Worm (Caenorhabditis elegans) whole organism, L4 larva: ENCODE measurements around the gene vps-41.

Source experiments
- D1046.2 ChIP-seq: fragments of 200-800 bp; sonication (Bioruptor generic); IDR thresholded peaks from 2 replicates; pipeline ENCODE4 v1.3.6; 2022; ENCODE audit warnings: missing genetic modification characterization, missing compliant biosample characterization
- F10B5.3 ChIP-seq: sonication (generic microtip); optimal IDR thresholded peaks from 2 replicates; lab custom pipeline; 2016; ENCODE audit warnings: mild to moderate bottlenecking, missing genetic modification characterization, missing compliant biosample characterization
- F37D6.2 ChIP-seq: sonication (generic microtip); optimal IDR thresholded peaks from 2 replicates; lab custom pipeline; 2016; ENCODE audit warnings: mild to moderate bottlenecking, missing genetic modification characterization, missing compliant biosample characterization
- Y105C5A.15 ChIP-seq: fragments of 200-800 bp; sonication (Bioruptor generic); IDR thresholded peaks from 2 replicates; pipeline ENCODE4 v1.3.6; 2022; ENCODE audit warnings: missing genetic modification characterization, missing compliant biosample characterization
- ZK337.2 ChIP-seq: fragments of 200-800 bp; sonication (Bioruptor generic); IDR thresholded peaks from 2 replicates; pipeline ENCODE4 v1.3.6; 2022; ENCODE audit warnings: missing genetic modification reagents, missing genetic modification characterization, missing compliant biosample characterization
- aha-1 ChIP-seq: fragments of 150-350 bp; peaks from one replicate; lab custom pipeline; 2014; ENCODE audit warnings: missing biosample characterization, missing genetic modification characterization
- aly-2 ChIP-seq: sonication (generic microtip); optimal IDR thresholded peaks from 2 replicates; lab custom pipeline; 2018; ENCODE audit warnings: missing biosample characterization, missing genetic modification characterization
- ama-1 ChIP-seq: fragments of 150-350 bp; optimal IDR thresholded peaks from 2 replicates; lab custom pipeline; 2014; ENCODE audit warnings: inconsistent platforms, mixed read lengths
- ceh-28 ChIP-seq: fragments of 150-350 bp; optimal IDR thresholded peaks from 2 replicates; lab custom pipeline; 2014; ENCODE audit warnings: missing biosample characterization, missing genetic modification reagents, missing genetic modification characterization
- ceh-32 ChIP-seq: sonication (generic microtip); optimal IDR thresholded peaks from 2 replicates; lab custom pipeline; 2016; ENCODE audit warnings: mild to moderate bottlenecking, missing genetic modification characterization, missing compliant biosample characterization; ENCODE audit not compliant: poor library complexity
- ces-1 ChIP-seq: fragments of 150-350 bp; sonication (generic microtip); optimal IDR thresholded peaks from 4 replicates; lab custom pipeline; 2014; ENCODE audit warnings: missing biosample characterization, missing genetic modification reagents, missing genetic modification characterization
- daf-8 ChIP-seq: fragments of 200-800 bp; sonication (Bioruptor generic); IDR thresholded peaks from 2 replicates; pipeline ENCODE4 v1.3.6; 2022; ENCODE audit warnings: missing genetic modification characterization, missing compliant biosample characterization
- dmd-6 ChIP-seq: fragments of 200-800 bp; sonication (Bioruptor generic); IDR thresholded peaks from 2 replicates; pipeline ENCODE4 v1.3.6; 2022; ENCODE audit warnings: missing genetic modification reagents, missing genetic modification characterization, missing compliant biosample characterization
- dmd-9 ChIP-seq: fragments of 200-800 bp; sonication (Bioruptor generic); IDR thresholded peaks from 2 replicates; pipeline ENCODE4 v1.3.6; 2022; ENCODE audit warnings: missing genetic modification reagents, missing genetic modification characterization, missing compliant biosample characterization
- dpl-1 ChIP-seq: fragments of 150-350 bp; optimal IDR thresholded peaks from 2 replicates; lab custom pipeline; 2014; ENCODE audit warnings: missing biosample characterization, missing genetic modification reagents, missing genetic modification characterization
- dve-1 ChIP-seq: sonication (generic microtip); optimal IDR thresholded peaks from 2 replicates; lab custom pipeline; 2017; ENCODE audit warnings: antibody characterized with exemption, mild to moderate bottlenecking, missing genetic modification characterization, missing compliant biosample characterization; ENCODE audit not compliant: insufficient read depth
- gei-8 ChIP-seq: fragments of 200-800 bp; sonication (Bioruptor generic); optimal IDR thresholded peaks from 2 replicates; lab custom pipeline; 2018; ENCODE audit warnings: mild to moderate bottlenecking, missing genetic modification characterization, missing compliant biosample characterization
- hlh-11 ChIP-seq: fragments of 200-800 bp; sonication (Bioruptor generic); optimal IDR thresholded peaks from 2 replicates; lab custom pipeline; 2018; ENCODE audit warnings: mild to moderate bottlenecking, missing genetic modification characterization, missing compliant biosample characterization
- hlh-30 ChIP-seq: sonication (generic microtip); optimal IDR thresholded peaks from 2 replicates; lab custom pipeline; 2017; ENCODE audit warnings: antibody characterized with exemption, mild to moderate bottlenecking, missing genetic modification characterization, missing compliant biosample characterization; ENCODE audit not compliant: insufficient read depth
- jun-1 ChIP-seq: fragments of 150-350 bp; optimal IDR thresholded peaks from 2 replicates; lab custom pipeline; 2014; ENCODE audit warnings: missing biosample characterization, missing genetic modification reagents, missing genetic modification characterization
- lim-7 ChIP-seq: fragments of 200-800 bp; sonication (Bioruptor generic); IDR thresholded peaks from 2 replicates; pipeline ENCODE4 v1.3.6; 2022; ENCODE audit warnings: missing genetic modification characterization, missing compliant biosample characterization
- lin-1 ChIP-seq: fragments of 200-800 bp; sonication (Bioruptor generic); IDR thresholded peaks from 2 replicates; pipeline ENCODE4 v1.3.6; 2022; ENCODE audit warnings: missing genetic modification reagents, missing genetic modification characterization, missing compliant biosample characterization
- lin-29 ChIP-seq: fragments of 200-800 bp; sonication (Bioruptor generic); IDR thresholded peaks from 2 replicates; pipeline ENCODE4 v1.3.6; 2022; ENCODE audit warnings: missing genetic modification reagents, missing genetic modification characterization, missing compliant biosample characterization
- lin-39 ChIP-seq: fragments of 150-350 bp; optimal IDR thresholded peaks from 2 replicates; lab custom pipeline; 2014; ENCODE audit warnings: missing biosample characterization, missing genetic modification reagents, missing genetic modification characterization
- lsy-2 ChIP-seq, 2 experiments: fragments of 150-350 bp in 1 of 2; sonication (generic microtip) in 1 of 2; optimal IDR thresholded peaks; 2 replicates each; lab custom pipeline; 2014 to 2017; ENCODE audit warnings: missing biosample characterization in 2 of 2, missing genetic modification characterization in 2 of 2
- mep-1 ChIP-seq: fragments of 150-350 bp; sonication (generic microtip); optimal IDR thresholded peaks from 3 replicates; lab custom pipeline; 2014; ENCODE audit warnings: missing biosample characterization, missing genetic modification characterization
- mes-2 ChIP-seq: sonication (generic microtip); optimal IDR thresholded peaks from 2 replicates; lab custom pipeline; 2016; ENCODE audit warnings: missing genotype, mild to moderate bottlenecking, missing genetic modification characterization, missing compliant biosample characterization; ENCODE audit not compliant: poor library complexity, severe bottlenecking
- nhr-10 ChIP-seq: fragments of 150-350 bp; optimal IDR thresholded peaks from 2 replicates; lab custom pipeline; 2014; ENCODE audit warnings: missing biosample characterization, missing genetic modification characterization
- nhr-28 ChIP-seq: fragments of 150-350 bp; optimal IDR thresholded peaks from 2 replicates; lab custom pipeline; 2014; ENCODE audit warnings: missing biosample characterization, missing genetic modification characterization
- nhr-42 ChIP-seq: fragments of 200-800 bp; sonication (Bioruptor generic); IDR thresholded peaks from 2 replicates; pipeline ENCODE4 v1.3.6; 2022; ENCODE audit warnings: missing genetic modification characterization, missing compliant biosample characterization
- nhr-6 ChIP-seq: fragments of 150-350 bp; optimal IDR thresholded peaks from 2 replicates; lab custom pipeline; 2014; ENCODE audit warnings: missing biosample characterization, missing genetic modification characterization
- pqm-1 ChIP-seq: sonication (generic microtip); optimal IDR thresholded peaks from 2 replicates; lab custom pipeline; 2017; ENCODE audit warnings: missing biosample characterization, missing genetic modification characterization
- rbr-2 ChIP-seq: sonication (generic microtip); optimal IDR thresholded peaks from 2 replicates; lab custom pipeline; 2016; ENCODE audit warnings: missing genotype, missing genetic modification characterization, missing compliant biosample characterization
- saeg-2 ChIP-seq: fragments of 200-800 bp; sonication (Bioruptor generic); IDR thresholded peaks from 2 replicates; pipeline ENCODE4 v1.3.6; 2022; ENCODE audit warnings: missing genetic modification reagents, missing genetic modification characterization, missing compliant biosample characterization
- set-16 ChIP-seq: fragments of 200-800 bp; sonication (Bioruptor generic); IDR thresholded peaks from 2 replicates; pipeline ENCODE4 v1.3.6; 2022; ENCODE audit warnings: missing genetic modification reagents, missing genetic modification characterization, missing compliant biosample characterization
- spr-1 ChIP-seq: sonication (generic microtip); optimal IDR thresholded peaks from 2 replicates; lab custom pipeline; 2016; ENCODE audit warnings: mild to moderate bottlenecking, missing genetic modification characterization, missing compliant biosample characterization
- tra-1 ChIP-seq: fragments of 200-800 bp; sonication (Bioruptor generic); IDR thresholded peaks from 2 replicates; pipeline ENCODE4 v1.3.6; 2022; ENCODE audit warnings: missing genetic modification reagents, missing genetic modification characterization, missing compliant biosample characterization
- unc-130 ChIP-seq: sonication (generic microtip); optimal IDR thresholded peaks from 2 replicates; lab custom pipeline; 2016; ENCODE audit warnings: missing genetic modification reagents, missing genetic modification characterization, missing compliant biosample characterization
- unc-39 ChIP-seq: sonication (generic microtip); optimal IDR thresholded peaks from 2 replicates; lab custom pipeline; 2017; ENCODE audit warnings: missing biosample characterization, missing genetic modification characterization
- unc-62 ChIP-seq, 3 experiments: fragments of 150-350 bp in 1 of 3; sonication (generic microtip); optimal IDR thresholded peaks in 2 of 3; peaks in 1 of 3; 1 replicate in 1 of 3; 2 replicates in 2 of 3; lab custom pipeline; 2014 to 2017; ENCODE audit warnings: missing biosample characterization in 3 of 3, missing genetic modification characterization in 3 of 3, missing genetic modification reagents in 3 of 3, missing genotype in 1 of 3
- zag-1 ChIP-seq: fragments of 150-350 bp; optimal IDR thresholded peaks from 2 replicates; lab custom pipeline; 2014; ENCODE audit warnings: missing biosample characterization, missing genetic modification characterization
- zfp-2 ChIP-seq: sonication (generic microtip); optimal IDR thresholded peaks from 2 replicates; lab custom pipeline; 2016; ENCODE audit warnings: mild to moderate bottlenecking, missing genetic modification characterization, missing compliant biosample characterization
- ztf-7 ChIP-seq: fragments of 150-350 bp; optimal IDR thresholded peaks from 2 replicates; lab custom pipeline; 2014; ENCODE audit warnings: missing biosample characterization, missing genetic modification characterization

Gene vps-41

ce11 chrX:5283531-5283930 is at the start of gene vps-41:
vps-41 (plus strand) TSS chrX:5283831.
- TF ChIP-seq nhr-6 (no peak), dmd-9 (no peak)

DNA sequence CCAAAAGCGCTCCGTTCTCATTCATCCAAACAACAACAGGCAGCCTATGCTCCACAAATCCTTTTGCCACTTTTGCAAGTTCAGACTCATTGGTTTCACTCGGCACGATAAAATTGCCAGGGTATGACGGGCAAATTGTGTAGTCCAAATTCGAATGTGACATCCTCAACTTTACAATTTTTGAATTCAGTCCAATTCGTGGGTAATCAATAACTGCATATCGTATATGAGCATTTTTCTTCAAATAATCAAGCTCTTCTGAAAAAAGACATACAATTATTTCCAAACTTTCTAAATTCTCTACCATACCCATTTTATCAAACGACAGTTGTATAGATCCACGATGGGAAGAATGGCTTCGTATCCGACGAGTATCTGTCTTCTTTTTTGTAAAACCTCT is 45.4 kb upstream of the vps-41 start:
- TF ChIP-seq ZK337.2 (GFP tag; lab: Robert Waterston, UW) (no peak), aha-1 (peak; percentile 61), mes-2 (no peak), unc-62 (GFP tag; optimal IDR thresholded peaks at IDR 0.05 in 1 of 2; lab: Kevin White, UChicago) (peak in 1 of 2 experiments; percentile 57), unc-62 (tag; optimal IDR thresholded peaks at IDR 0.05; lab: Kevin White, UChicago) (no peak), spr-1 (tag; lab: Kevin White, UChicago) (no peak), unc-39 (tag; lab: Kevin White, UChicago) (no peak)

- TF ChIP-seq ztf-7 (no peak), D1046.2 (GFP tag; lab: Robert Waterston, UW) (no peak), tra-1 (no peak), ces-1 (GFP tag; lab: Kevin White, UChicago) (no peak), dve-1 (tag; lab: Kevin White, UChicago) (peak; percentile 57), dmd-6 (peak; percentile 65; the same call in 1 of the 2 replicates), unc-62 (GFP tag; optimal IDR thresholded peaks at IDR 0.05 in 1 of 2; lab: Kevin White, UChicago) (no peak), unc-62 (tag; optimal IDR thresholded peaks at IDR 0.05; lab: Kevin White, UChicago) (no peak), aly-2 (tag; lab: Kevin White, UChicago) (no peak), F10B5.3 (tag; lab: Kevin White, UChicago) (no peak), jun-1 (tag; lab: Kevin White, UChicago) (no peak), hlh-11 (tag; lab: Kevin White, UChicago) (peak; percentile 55), mes-2 (peak; percentile 32), hlh-30 (tag; lab: Kevin White, UChicago) (no peak), daf-8 (GFP tag; lab: Robert Waterston, UW) (no peak), unc-130 (GFP tag; lab: Kevin White, UChicago) (no peak), set-16 (GFP tag; lab: Robert Waterston, UW) (no peak), mep-1 (tag; lab: Kevin White, UChicago) (no peak), ceh-32 (tag; lab: Kevin White, UChicago) (no peak), nhr-28 (tag; lab: Kevin White, UChicago) (peak; percentile 57), dpl-1 (GFP tag; lab: Kevin White, UChicago) (no peak), zag-1 (tag; lab: Kevin White, UChicago) (no peak), rbr-2 (tag; lab: Kevin White, UChicago) (no peak), lsy-2 (tag; optimal IDR thresholded peaks at IDR 0.05; lab: Kevin White, UChicago) (no peak), gei-8 (no peak), lim-7 (GFP tag; lab: Robert Waterston, UW) (no peak), ceh-28 (tag; lab: Kevin White, UChicago) (no peak), lin-39 (tag; lab: Kevin White, UChicago) (no peak), nhr-10 (tag; lab: Kevin White, UChicago) (no peak), lin-1 (GFP tag; lab: Robert Waterston, UW) (peak; percentile 14; the same call in 1 of the 2 replicates), ZK337.2 (GFP tag; lab: Robert Waterston, UW) (no peak), saeg-2 (GFP tag; lab: Robert Waterston, UW) (no peak), ama-1 (lab: Kevin White, UChicago) (no peak), F37D6.2 (tag; lab: Kevin White, UChicago) (no peak), zfp-2 (tag; lab: Kevin White, UChicago) (no peak), nhr-42 (GFP tag; lab: Robert Waterston, UW) (no peak), Y105C5A.15 (GFP tag; lab: Robert Waterston, UW) (no peak), pqm-1 (tag; lab: Kevin White, UChicago) (peak; percentile 68), lin-29 (no peak)
Observed at ce11 chrX:5243382-5243979, 40.1 kb upstream of the vps-41 start, which contains the start of gene mtm-5. mtm-5 (minus strand) TSS chrX:5243408.
